Worm (Caenorhabditis elegans): Measurements from ENCODE around the gene vha-12.
A peak's percentile ranks its signal among the peaks of the same experiment; 100 is the strongest.

The vha-12 gene

ce11 chrX:4218174-4218573 is 27.3 kb downstream of the vha-12 start, which contains the start of gene W01H2.2:
Gene W01H2.2 (minus strand): TSS chrX:4218458.
- no peak for TF ChIP-seq C04F5.9 (tag; optimal IDR thresholded peaks at IDR 0.05)
- peak; percentile 22 for TF ChIP-seq fkh-8 (tag; optimal IDR thresholded peaks at IDR 0.05)
- no peak for TF ChIP-seq elt-3 (tag; optimal IDR thresholded peaks at IDR 0.05)
- TF ChIP-seq lin-14 (GFP tag; optimal IDR thresholded peaks at IDR 0.05): peak; percentile 48
- TF ChIP-seq ceh-82 (tag; optimal IDR thresholded peaks at IDR 0.05): peak in 1 of 3 experiments; percentile 26

DNA sequence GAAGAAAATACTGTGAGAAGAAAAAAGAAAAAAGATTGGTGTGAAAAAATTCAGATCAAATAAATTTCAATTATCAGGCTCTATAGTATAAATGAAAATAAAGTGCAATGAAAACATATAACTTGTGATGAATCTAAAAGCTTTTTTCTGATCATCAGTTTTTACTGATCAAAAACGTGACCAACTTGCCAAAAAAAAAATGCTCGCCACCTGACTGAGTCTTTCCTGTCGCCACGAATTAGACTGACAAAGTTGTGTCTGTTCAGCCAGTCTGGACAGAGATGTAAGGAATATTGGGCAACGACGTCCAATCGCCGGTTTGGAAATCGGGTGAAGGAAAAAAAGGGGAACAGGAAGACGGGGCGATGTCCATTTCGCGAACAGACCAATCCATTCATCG is 28.6 kb downstream of the vha-12 start:
- peak; percentile 78 for TF ChIP-seq nhr-71 (tag; optimal IDR thresholded peaks at IDR 0.05)
- peak; percentile 38 for TF ChIP-seq ceh-8 (GFP tag; optimal IDR thresholded peaks at IDR 0.05)
- no peak for TF ChIP-seq efl-3 (GFP tag; optimal IDR thresholded peaks at IDR 0.05)
- TF ChIP-seq lin-14 (GFP tag; optimal IDR thresholded peaks at IDR 0.05): peak; percentile 61
- no peak for TF ChIP-seq unc-86 (tag; optimal IDR thresholded peaks at IDR 0.05)
- peak; percentile 43 for TF ChIP-seq snu-23 (GFP tag; optimal IDR thresholded peaks at IDR 0.05)
- TF ChIP-seq fkh-8 (tag; optimal IDR thresholded peaks at IDR 0.05): peak; percentile 61
- peak; percentile 54 for TF ChIP-seq nhr-19 (GFP tag; conservative IDR thresholded peaks at IDR 0.05)
- TF ChIP-seq lin-35 (GFP tag; optimal IDR thresholded peaks at IDR 0.05): peak in 1 of 2 experiments; percentile 26
- no peak for TF ChIP-seq skn-1 (tag; optimal IDR thresholded peaks at IDR 0.05)
- TF ChIP-seq xbp-1 (tag; optimal IDR thresholded peaks at IDR 0.05): peak; percentile 59
- no peak for TF ChIP-seq jun-1 (tag; optimal IDR thresholded peaks at IDR 0.05)
- no peak for TF ChIP-seq alr-1 (tag; optimal IDR thresholded peaks at IDR 0.05; ENCODE audit: borderline replicate concordance)
- TF ChIP-seq zag-1 (tag; optimal IDR thresholded peaks at IDR 0.05): no peak
- no peak for TF ChIP-seq unc-30 (tag; optimal IDR thresholded peaks at IDR 0.05)
- no peak for TF ChIP-seq sup-37 (GFP tag; optimal IDR thresholded peaks at IDR 0.05)
- TF ChIP-seq nhr-20 (tag; optimal IDR thresholded peaks at IDR 0.05): peak; percentile 42
- TF ChIP-seq nhr-77 (tag; optimal IDR thresholded peaks at IDR 0.05): no peak
- peak; percentile 0 for TF ChIP-seq nhr-90 (tag; optimal IDR thresholded peaks at IDR 0.05; ENCODE audit: poor library complexity)
- TF ChIP-seq rnt-1 (tag; optimal IDR thresholded peaks at IDR 0.05): peak; percentile 30
- peak; percentile 7 for TF ChIP-seq nhr-47 (tag; optimal IDR thresholded peaks at IDR 0.05)
- no peak for TF ChIP-seq ceh-82 (tag; optimal IDR thresholded peaks at IDR 0.05)
- no peak for TF ChIP-seq efl-1 (optimal IDR thresholded peaks at IDR 0.05)
- peak in 1 of 2 experiments; percentile 42 for TF ChIP-seq efl-1 (GFP tag; optimal IDR thresholded peaks at IDR 0.05 in 1 of 2)
- TF ChIP-seq F16B12.6 (tag; optimal IDR thresholded peaks at IDR 0.05): no peak
- TF ChIP-seq lsy-2 (tag; optimal IDR thresholded peaks at IDR 0.05): peak; percentile 8 to 21

- no peak for TF ChIP-seq lin-39 (tag; optimal IDR thresholded peaks at IDR 0.05)
- TF ChIP-seq ets-5 (GFP tag; IDR thresholded peaks at IDR 0.05): no peak
- no peak for TF ChIP-seq ces-1 (GFP tag; optimal IDR thresholded peaks at IDR 0.05)
- TF ChIP-seq dsc-1 (tag; optimal IDR thresholded peaks at IDR 0.05): peak; percentile 19
- no peak for TF ChIP-seq unc-130 (tag; optimal IDR thresholded peaks at IDR 0.05)
- no peak for TF ChIP-seq mdl-1 (tag; optimal IDR thresholded peaks at IDR 0.05)
- TF ChIP-seq rnt-1 (tag; optimal IDR thresholded peaks at IDR 0.05): peak; percentile 28
- no peak for TF ChIP-seq ceh-88 (GFP tag; IDR thresholded peaks at IDR 0.05)
- TF ChIP-seq dpl-1 (GFP tag; optimal IDR thresholded peaks at IDR 0.05): no peak
- TF ChIP-seq unc-62 (GFP tag; optimal IDR thresholded peaks at IDR 0.05): no peak
- TF ChIP-seq fos-1 (tag; optimal IDR thresholded peaks at IDR 0.05): peak; percentile 70
- no peak for TF ChIP-seq ama-1 (optimal IDR thresholded peaks at IDR 0.05)
- TF ChIP-seq elt-2 (tag; optimal IDR thresholded peaks at IDR 0.05): no peak
- no peak for TF ChIP-seq skn-1 (tag; optimal IDR thresholded peaks at IDR 0.05)
- TF ChIP-seq nhr-28 (tag; optimal IDR thresholded peaks at IDR 0.05): no peak
- peak; percentile 12 to 80 for TF ChIP-seq lsy-2 (tag; optimal IDR thresholded peaks at IDR 0.05)
- TF ChIP-seq pqm-1 (tag; optimal IDR thresholded peaks at IDR 0.05): no peak
- no peak for TF ChIP-seq swsn-7 (tag; optimal IDR thresholded peaks at IDR 0.05)
- TF ChIP-seq efl-1 (optimal IDR thresholded peaks at IDR 0.05): no peak
- no peak for TF ChIP-seq efl-1 (GFP tag; optimal IDR thresholded peaks at IDR 0.05 in 1 of 2)
- TF ChIP-seq lin-35 (GFP tag; optimal IDR thresholded peaks at IDR 0.05): no peak
- peak in 2 of 3 experiments; percentile 20 to 25 for TF ChIP-seq ceh-82 (tag; optimal IDR thresholded peaks at IDR 0.05)
- peak; percentile 22 for TF ChIP-seq zag-1 (tag; optimal IDR thresholded peaks at IDR 0.05)
- TF ChIP-seq fkh-8 (tag; optimal IDR thresholded peaks at IDR 0.05): peak; percentile 17
- TF ChIP-seq aha-1 (tag; optimal IDR thresholded peaks at IDR 0.05): no peak
- TF ChIP-seq irx-1 (tag; optimal IDR thresholded peaks at IDR 0.05): no peak
- no peak for TF ChIP-seq nhr-77 (tag; optimal IDR thresholded peaks at IDR 0.05)
- TF ChIP-seq jun-1 (tag; optimal IDR thresholded peaks at IDR 0.05): no peak
- no peak for TF ChIP-seq sptf-1 (tag; optimal IDR thresholded peaks at IDR 0.05)
- TF ChIP-seq Y116A8C.19 (tag; optimal IDR thresholded peaks at IDR 0.05; ENCODE audit: borderline replicate concordance): no peak
- no peak for TF ChIP-seq tlp-1 (tag; optimal IDR thresholded peaks at IDR 0.05)
- no peak for TF ChIP-seq unc-98 (GFP tag; IDR thresholded peaks at IDR 0.05)
Measured at ce11 chrX:4222200-4222599, 31.3 kb downstream of the vha-12 start.

All from whole organism, L1 larva.